Worm (Caenorhabditis elegans) whole organism, young adult: ENCODE data around the gene T07F10.3.

Experiments used
- B0019.2 ChIP-seq: fragments of 200-800 bp; sonication (Bioruptor generic); conservative IDR thresholded peaks from 2 replicates; pipeline ENCODE4 v1.3.6; 2022; ENCODE audit warnings: missing genetic modification reagents, missing genetic modification characterization, missing compliant biosample characterization
- F57C9.4 ChIP-seq: sonication (generic microtip); optimal IDR thresholded peaks from 2 replicates; lab custom pipeline; 2017; ENCODE audit warnings: mild to moderate bottlenecking, missing genetic modification characterization, missing compliant biosample characterization
- K11D2.4 ChIP-seq: fragments of 200-800 bp; sonication (Bioruptor generic); IDR thresholded peaks from 2 replicates; pipeline ENCODE4 v1.3.6; 2022; ENCODE audit warnings: missing genetic modification reagents, missing genetic modification characterization, missing compliant biosample characterization
- T07F8.4 ChIP-seq: sonication (generic microtip); optimal IDR thresholded peaks from 2 replicates; lab custom pipeline; 2016; ENCODE audit warnings: mild to moderate bottlenecking, missing genetic modification characterization, moderate library complexity, missing compliant biosample characterization
- akir-1 ChIP-seq: fragments of 200-800 bp; sonication (Bioruptor generic); optimal IDR thresholded peaks from 2 replicates; lab custom pipeline; 2018; ENCODE audit warnings: mild to moderate bottlenecking, missing genetic modification characterization, moderate library complexity, missing compliant biosample characterization
- attf-3 ChIP-seq: fragments of 200-800 bp; sonication (Bioruptor generic); conservative IDR thresholded peaks from 2 replicates; pipeline ENCODE4 v1.3.6; 2022; ENCODE audit warnings: missing genetic modification reagents, missing genetic modification characterization, missing compliant biosample characterization
- bed-2 ChIP-seq: fragments of 200-800 bp; sonication (Bioruptor generic); IDR thresholded peaks from 2 replicates; pipeline ENCODE4 v1.3.6; 2022; ENCODE audit warnings: missing genetic modification reagents, missing genetic modification characterization, missing compliant biosample characterization
- ceh-40 ChIP-seq: fragments of 200-800 bp; sonication (Bioruptor generic); IDR thresholded peaks from 2 replicates; pipeline ENCODE4 v1.3.6; 2022; ENCODE audit warnings: missing genetic modification characterization, missing compliant biosample characterization
- efl-1 ChIP-seq: fragments of 150-350 bp; optimal IDR thresholded peaks from 2 replicates; lab custom pipeline; 2014; ENCODE audit warnings: missing biosample characterization, missing genetic modification reagents, missing genetic modification characterization
- hlh-26 ChIP-seq: fragments of 200-800 bp; sonication (Bioruptor generic); conservative IDR thresholded peaks from 2 replicates; pipeline ENCODE4 v1.3.6; 2022; ENCODE audit warnings: missing genetic modification reagents, missing genetic modification characterization, missing compliant biosample characterization
- hrde-1 ChIP-seq: sonication (generic microtip); optimal IDR thresholded peaks from 2 replicates; lab custom pipeline; 2016; ENCODE audit warnings: missing genetic modification characterization, mild to moderate bottlenecking, missing compliant biosample characterization, moderate library complexity, missing genotype, missing genetic modification reagents, borderline replicate concordance
- lin-26 ChIP-seq: fragments of 200-800 bp; sonication (Bioruptor generic); IDR thresholded peaks from 2 replicates; pipeline ENCODE4 v1.3.6; 2022; ENCODE audit warnings: missing genetic modification reagents, missing genetic modification characterization, missing compliant biosample characterization
- madf-3 ChIP-seq: fragments of 200-800 bp; sonication (Bioruptor generic); IDR thresholded peaks from 2 replicates; pipeline ENCODE4 v1.3.6; 2022; ENCODE audit warnings: missing genetic modification reagents, missing genetic modification characterization, missing compliant biosample characterization
- nfyb-1 ChIP-seq: fragments of 200-800 bp; sonication (Bioruptor generic); IDR thresholded peaks from 2 replicates; pipeline ENCODE4 v1.3.6; 2022; ENCODE audit warnings: missing genetic modification reagents, missing genetic modification characterization, missing compliant biosample characterization
- rpc-1 ChIP-seq, 2 experiments: fragments of 150-350 bp in 1 of 2; sonication (generic microtip) in 1 of 2; optimal IDR thresholded peaks; 2 replicates each; lab custom pipeline; 2014 to 2018; ENCODE audit warnings: missing biosample characterization in 1 of 2, missing genetic modification characterization in 1 of 2, missing genetic modification reagents in 1 of 2, missing genotype in 1 of 2
- sea-2 ChIP-seq: fragments of 200-800 bp; sonication (Bioruptor generic); IDR thresholded peaks from 2 replicates; pipeline ENCODE4 v1.3.6; 2022; ENCODE audit warnings: missing genetic modification characterization, missing compliant biosample characterization
- snpc-1.1 ChIP-seq: sonication (generic microtip); optimal IDR thresholded peaks from 2 replicates; lab custom pipeline; 2017; ENCODE audit warnings: missing genetic modification characterization, mild to moderate bottlenecking, missing compliant biosample characterization, antibody characterized with exemption, moderate library complexity, missing genotype, missing genetic modification reagents; ENCODE audit not compliant: insufficient read depth
- snpc-1.3 ChIP-seq: sonication (generic microtip); optimal IDR thresholded peaks from 2 replicates; lab custom pipeline; 2017; ENCODE audit warnings: missing genetic modification characterization, mild to moderate bottlenecking, missing compliant biosample characterization, antibody characterized with exemption, moderate library complexity, missing genotype, missing genetic modification reagents; ENCODE audit not compliant: insufficient read depth
- tbx-9 ChIP-seq: sonication (generic microtip); optimal IDR thresholded peaks from 2 replicates; lab custom pipeline; 2016; ENCODE audit warnings: borderline replicate concordance, missing genetic modification characterization, inconsistent platforms, missing compliant biosample characterization

The T07F10.3 gene

DNA sequence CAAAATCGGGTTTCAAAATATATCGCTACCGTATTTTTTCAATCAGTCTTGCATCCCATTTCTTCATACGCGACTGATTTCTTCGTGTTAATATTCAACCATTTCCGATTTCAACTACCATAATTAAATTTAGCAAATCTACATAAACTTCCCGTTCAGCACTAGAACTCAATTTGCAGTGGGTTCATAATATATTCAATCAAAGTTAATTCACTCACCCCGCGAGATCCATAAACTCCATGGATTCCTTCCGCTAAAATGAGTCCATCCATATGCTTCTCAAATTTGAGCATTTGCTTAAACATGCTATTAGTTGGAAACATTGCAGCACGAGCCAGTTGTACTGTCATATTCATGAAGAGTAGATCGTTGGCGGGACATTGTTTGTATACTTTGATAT, 51.4 kb downstream of the T07F10.3 start:
- TF ChIP-seq efl-1 (GFP tag; lab: Kevin White, UChicago) (no peak), sea-2 (GFP tag; lab: Robert Waterston, UW) (no peak), F57C9.4 (tag; lab: Kevin White, UChicago) (no peak), snpc-1.1 (tag; lab: Kevin White, UChicago) (no peak), ceh-40 (GFP tag; lab: Robert Waterston, UW) (no peak), hlh-26 (no peak), akir-1 (no peak), rpc-1 (optimal IDR thresholded peaks at IDR 0.05; lab: Kevin White, UChicago) (no peak), rpc-1 (tag; optimal IDR thresholded peaks at IDR 0.05; lab: Kevin White, UChicago) (no peak), hrde-1 (tag; lab: Kevin White, UChicago) (no peak), attf-3 (GFP tag; lab: Robert Waterston, UW) (no peak), lin-26 (no peak), bed-2 (no peak), nfyb-1 (GFP tag; lab: Robert Waterston, UW) (no peak), tbx-9 (tag; lab: Kevin White, UChicago) (no peak), T07F8.4 (tag; lab: Kevin White, UChicago) (no peak), madf-3 (GFP tag; lab: Robert Waterston, UW) (no peak), B0019.2 (GFP tag; lab: Robert Waterston, UW) (no peak), snpc-1.3 (tag; lab: Kevin White, UChicago) (no peak), K11D2.4 (GFP tag; lab: Robert Waterston, UW) (no peak)
